Fruit fly (Drosophila melanogaster): ENCODE results near the gene CG33272.
A peak's percentile ranks its signal among the peaks of the same experiment; 100 is the strongest.

Gene CG33272

DNA sequence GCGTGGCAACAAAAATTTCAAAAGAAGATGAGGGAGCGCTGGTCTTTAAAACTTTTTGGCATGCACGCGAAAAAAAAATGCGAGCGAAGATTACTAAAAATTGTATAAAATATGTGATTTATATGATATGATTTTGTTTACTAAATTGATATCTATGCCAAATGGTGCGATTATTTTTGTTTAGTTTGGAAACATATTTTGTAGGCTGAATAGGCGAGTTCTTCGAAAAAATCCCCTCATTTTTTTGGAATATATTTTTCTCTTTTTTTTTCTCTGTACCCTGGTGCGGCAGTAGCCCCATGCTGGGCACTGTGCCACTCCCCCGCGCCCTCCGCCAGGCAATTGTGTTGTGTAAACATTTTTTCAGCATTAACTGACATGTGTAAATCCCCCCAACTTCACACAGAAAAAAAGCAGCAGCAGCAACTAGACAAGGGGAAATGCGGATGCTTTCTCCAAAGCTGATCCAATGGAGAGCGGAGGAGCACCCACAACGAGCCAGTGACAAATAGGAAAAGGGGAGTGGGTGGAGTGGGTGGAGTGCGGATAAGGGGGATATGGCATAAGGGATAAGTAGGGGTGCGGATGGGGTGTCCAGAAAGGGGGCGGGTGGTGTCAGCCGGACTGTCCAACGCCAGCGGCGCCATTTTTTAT lies 24.3 kb downstream of the CG33272 start (continued):
- no peak for TF ChIP-seq seq (GFP tag; IDR thresholded peaks at IDR 0.05)
- peak; percentile 13 for TF ChIP-seq CG14710 (tag; optimal IDR thresholded peaks at IDR 0.05)
- no peak for TF ChIP-seq CG32767 (GFP tag; IDR thresholded peaks at IDR 0.05)
- TF ChIP-seq Aef1 (GFP tag; IDR thresholded peaks at IDR 0.05) = no peak
- TF ChIP-seq slou (GFP tag; optimal IDR thresholded peaks at IDR 0.05) = no peak
- no peak for TF ChIP-seq wdn (GFP tag; IDR thresholded peaks at IDR 0.05)
- TF ChIP-seq insv (GFP tag; optimal IDR thresholded peaks at IDR 0.05) = no peak
- TF ChIP-seq CG6813 (GFP tag; optimal IDR thresholded peaks at IDR 0.05) = no peak
- peak; percentile 9 for TF ChIP-seq NC2β (GFP tag; optimal IDR thresholded peaks at IDR 0.05)
- TF ChIP-seq otp (GFP tag; IDR thresholded peaks at IDR 0.05) = peak; percentile 22; the same call in 1 of the 3 replicates
- no peak for TF ChIP-seq Gug (GFP tag; IDR thresholded peaks at IDR 0.05)
- no peak for TF ChIP-seq CG16863 (GFP tag; optimal IDR thresholded peaks at IDR 0.05)
- TF ChIP-seq sug (tag; optimal IDR thresholded peaks at IDR 0.05) = no peak
- no peak for TF ChIP-seq chinmo (GFP tag; IDR thresholded peaks at IDR 0.05; ENCODE audit: partially characterized antibody)
- peak; percentile 12 for TF ChIP-seq CG1529 (GFP tag; optimal IDR thresholded peaks at IDR 0.05)
- no peak for TF ChIP-seq yki (optimal IDR thresholded peaks at IDR 0.05)
- TF ChIP-seq Xrp1 (GFP tag; IDR thresholded peaks at IDR 0.05) = peak; percentile 56; the same call in 1 of the 2 replicates
- TF ChIP-seq ERR (GFP tag; optimal IDR thresholded peaks at IDR 0.05) = no peak
- TF ChIP-seq unpg (GFP tag; optimal IDR thresholded peaks at IDR 0.05) = no peak
- TF ChIP-seq Dref (GFP tag; IDR thresholded peaks at IDR 0.05) = no peak
- TF ChIP-seq toy (GFP tag; IDR thresholded peaks at IDR 0.05) = no peak
- TF ChIP-seq az2 (GFP tag; optimal IDR thresholded peaks at IDR 0.05) = peak; percentile 40
- peak; percentile 14 for TF ChIP-seq Xbp1 (GFP tag; optimal IDR thresholded peaks at IDR 0.05)
- TF ChIP-seq crp (GFP tag; optimal IDR thresholded peaks at IDR 0.05) = no peak
- TF ChIP-seq CG14860 (GFP tag; IDR thresholded peaks at IDR 0.05; ENCODE audit: partially characterized antibody) = no peak
- no peak for TF ChIP-seq fd3F (GFP tag; optimal IDR thresholded peaks at IDR 0.05)
- TF ChIP-seq jing (GFP tag; optimal IDR thresholded peaks at IDR 0.05) = no peak
- TF ChIP-seq CG9609 (GFP tag; optimal IDR thresholded peaks at IDR 0.05) = no peak
- peak; percentile 13 for TF ChIP-seq ems (GFP tag; optimal IDR thresholded peaks at IDR 0.05)
- TF ChIP-seq gt (GFP tag; IDR thresholded peaks at IDR 0.05) = no peak
- no peak for TF ChIP-seq Atf3 (GFP tag; optimal IDR thresholded peaks at IDR 0.05)
- no peak for TF ChIP-seq ham (GFP tag; IDR thresholded peaks at IDR 0.05)
- TF ChIP-seq sqz (GFP tag; optimal IDR thresholded peaks at IDR 0.05) = peak; percentile 8
- TF ChIP-seq Bgb (GFP tag; IDR thresholded peaks at IDR 0.05; ENCODE audit: partially characterized antibody) = 0 out of 2 replicates have a peak, but pooled peaks have one; percentile 12
- TF ChIP-seq Doc2 (GFP tag; IDR thresholded peaks at IDR 0.05) = no peak
- no peak for TF ChIP-seq Dbx (GFP tag; IDR thresholded peaks at IDR 0.05)
- no peak for TF ChIP-seq TFAM (GFP tag; optimal IDR thresholded peaks at IDR 0.05)
- peak; percentile 24 for TF ChIP-seq gem (tag; optimal IDR thresholded peaks at IDR 0.05)
- peak; percentile 12 for TF ChIP-seq CG30403 (GFP tag; optimal IDR thresholded peaks at IDR 0.05)
- no peak for TF ChIP-seq CG9797 (GFP tag; optimal IDR thresholded peaks at IDR 0.05)
- TF ChIP-seq dm (GFP tag; optimal IDR thresholded peaks at IDR 0.05) = no peak
- TF ChIP-seq HmgZ (tag; optimal IDR thresholded peaks at IDR 0.05) = no peak
- TF ChIP-seq Jarid2 (GFP tag; optimal IDR thresholded peaks at IDR 0.05) = no peak
- TF ChIP-seq D19A (tag; optimal IDR thresholded peaks at IDR 0.05) = peak; percentile 18
- no peak for TF ChIP-seq ato (GFP tag; IDR thresholded peaks at IDR 0.05; ENCODE audit: partially characterized antibody)
- no peak for TF ChIP-seq Deaf1 (tag; optimal IDR thresholded peaks at IDR 0.05)
- TF ChIP-seq pnt (GFP tag; optimal IDR thresholded peaks at IDR 0.05) = no peak
- TF ChIP-seq Kr (GFP tag; optimal IDR thresholded peaks at IDR 0.05) = no peak
- TF ChIP-seq al (GFP tag; IDR thresholded peaks at IDR 0.05) = no peak
- no peak; the same call in 2 of the 3 replicates for TF ChIP-seq H15 (GFP tag; IDR thresholded peaks at IDR 0.05)
- no peak for TF ChIP-seq tap (tag; optimal IDR thresholded peaks at IDR 0.05)
